Worm (Caenorhabditis elegans) whole organism, late embryonic: ENCODE measurements around the gene acl-5.

Experiments
- C38D4.7 ChIP-seq: fragments of 200-800 bp; sonication (Bioruptor generic); optimal IDR thresholded peaks from 2 replicates; lab custom pipeline; 2018; ENCODE audit warnings: mild to moderate bottlenecking, missing genetic modification characterization, moderate library complexity, missing compliant biosample characterization
- F13H6.1 ChIP-seq: sonication (generic microtip); optimal IDR thresholded peaks from 2 replicates; lab custom pipeline; 2016; ENCODE audit warnings: missing genetic modification characterization, missing compliant biosample characterization
- K09A11.1 ChIP-seq: sonication (generic microtip); optimal IDR thresholded peaks from 2 replicates; lab custom pipeline; 2017; ENCODE audit warnings: antibody characterized with exemption, mild to moderate bottlenecking, missing genetic modification characterization, missing compliant biosample characterization; ENCODE audit not compliant: insufficient read depth
- ama-1 ChIP-seq: fragments of 150-350 bp; optimal IDR thresholded peaks from 2 replicates; lab custom pipeline; 2014
- ceh-2 ChIP-seq: sonication (generic microtip); optimal IDR thresholded peaks from 2 replicates; lab custom pipeline; 2016; ENCODE audit warnings: missing genotype, missing genetic modification characterization, missing compliant biosample characterization
- ceh-22 ChIP-seq: sonication (generic microtip); optimal IDR thresholded peaks from 2 replicates; lab custom pipeline; 2017; ENCODE audit warnings: missing biosample characterization, missing genetic modification characterization
- ceh-30 ChIP-seq: fragments of 150-350 bp; optimal IDR thresholded peaks from 2 replicates; lab custom pipeline; 2014; ENCODE audit warnings: missing biosample characterization, missing genetic modification characterization
- ceh-31 ChIP-seq: sonication (generic microtip); optimal IDR thresholded peaks from 2 replicates; lab custom pipeline; 2016; ENCODE audit warnings: missing genetic modification characterization, missing compliant biosample characterization
- ceh-45 ChIP-seq: fragments of 200-800 bp; sonication (Bioruptor generic); IDR thresholded peaks from 2 replicates; pipeline ENCODE4 v1.3.6; 2022; ENCODE audit warnings: missing genetic modification reagents, missing genetic modification characterization, missing compliant biosample characterization
- ceh-48 ChIP-seq: sonication (generic microtip); optimal IDR thresholded peaks from 2 replicates; lab custom pipeline; 2016; ENCODE audit warnings: missing genetic modification characterization, inconsistent platforms, missing compliant biosample characterization
- ceh-6 ChIP-seq: fragments of 200-800 bp; sonication (Bioruptor generic); optimal IDR thresholded peaks from 2 replicates; lab custom pipeline; 2018; ENCODE audit warnings: mild to moderate bottlenecking, missing genetic modification characterization, missing compliant biosample characterization
- dmd-4 ChIP-seq: sonication (generic microtip); optimal IDR thresholded peaks from 2 replicates; lab custom pipeline; 2016; ENCODE audit warnings: borderline replicate concordance, missing genetic modification characterization, missing compliant biosample characterization
- elt-4 ChIP-seq: sonication (generic microtip); optimal IDR thresholded peaks from 2 replicates; lab custom pipeline; 2016; ENCODE audit warnings: missing genetic modification characterization, missing compliant biosample characterization
- ets-4 ChIP-seq: sonication (generic microtip); optimal IDR thresholded peaks from 2 replicates; lab custom pipeline; 2016; ENCODE audit warnings: missing genetic modification characterization, missing compliant biosample characterization
- eyg-1 ChIP-seq: sonication (generic microtip); optimal IDR thresholded peaks from 2 replicates; lab custom pipeline; 2016; ENCODE audit warnings: missing genotype, missing genetic modification characterization, missing compliant biosample characterization
- fkh-6 ChIP-seq: sonication (generic microtip); optimal IDR thresholded peaks from 2 replicates; lab custom pipeline; 2016; ENCODE audit warnings: missing genetic modification characterization, missing compliant biosample characterization
- hlh-13 ChIP-seq: fragments of 200-800 bp; sonication (Bioruptor generic); optimal IDR thresholded peaks from 2 replicates; lab custom pipeline; 2018; ENCODE audit warnings: mild to moderate bottlenecking, missing genetic modification characterization, missing compliant biosample characterization
- hlh-15 ChIP-seq: sonication (generic microtip); optimal IDR thresholded peaks from 2 replicates; lab custom pipeline; 2016; ENCODE audit warnings: missing genetic modification characterization, missing compliant biosample characterization
- hlh-8 ChIP-seq: sonication (generic microtip); optimal IDR thresholded peaks from 2 replicates; lab custom pipeline; 2016; ENCODE audit warnings: missing genotype, missing genetic modification characterization, missing compliant biosample characterization
- odd-2 ChIP-seq: sonication (generic microtip); optimal IDR thresholded peaks from 2 replicates; lab custom pipeline; 2017; ENCODE audit warnings: antibody characterized with exemption, mild to moderate bottlenecking, missing genetic modification characterization, missing compliant biosample characterization
- pag-3 ChIP-seq: sonication (generic microtip); optimal IDR thresholded peaks from 2 replicates; lab custom pipeline; 2016; ENCODE audit warnings: missing compliant biosample characterization, missing genetic modification characterization, borderline replicate concordance
- pros-1 ChIP-seq: fragments of 150-350 bp; optimal IDR thresholded peaks from 2 replicates; lab custom pipeline; 2014; ENCODE audit warnings: missing biosample characterization, missing genetic modification reagents, missing genetic modification characterization
- ref-2 ChIP-seq: sonication (generic microtip); optimal IDR thresholded peaks from 2 replicates; lab custom pipeline; 2016; ENCODE audit warnings: missing genetic modification characterization, missing compliant biosample characterization
- rnt-1 ChIP-seq: sonication (generic microtip); optimal IDR thresholded peaks from 2 replicates; lab custom pipeline; 2016; ENCODE audit warnings: missing genetic modification characterization, missing compliant biosample characterization
- sdc-2 ChIP-seq: sonication (generic microtip); optimal IDR thresholded peaks from 2 replicates; lab custom pipeline; 2016; ENCODE audit warnings: missing genotype, missing genetic modification characterization, missing compliant biosample characterization
- sox-4 ChIP-seq: sonication (generic microtip); optimal IDR thresholded peaks from 2 replicates; lab custom pipeline; 2017; ENCODE audit warnings: mild to moderate bottlenecking, missing genetic modification characterization, inconsistent platforms, missing compliant biosample characterization
- ttx-3 ChIP-seq: sonication (generic microtip); optimal IDR thresholded peaks from 2 replicates; lab custom pipeline; 2016; ENCODE audit warnings: missing genetic modification reagents, missing genetic modification characterization, missing compliant biosample characterization
- unc-3 ChIP-seq, 2 experiments: fragments of 200-800 bp in 1 of 2; sonication (Bioruptor generic) in 1 of 2; sonication (generic microtip) in 1 of 2; conservative IDR thresholded peaks in 1 of 2; optimal IDR thresholded peaks in 1 of 2; 2 replicates each; pipeline versions ENCODE4 v1.3.6 to Lab custom; 2016 to 2022; ENCODE audit warnings: missing compliant biosample characterization in 2 of 2, missing genetic modification characterization in 2 of 2, missing genetic modification reagents in 1 of 2
- unc-42 ChIP-seq: sonication (generic microtip); optimal IDR thresholded peaks from 2 replicates; lab custom pipeline; 2016; ENCODE audit warnings: missing genotype, missing genetic modification characterization, missing compliant biosample characterization
- zip-5 ChIP-seq: sonication (generic microtip); optimal IDR thresholded peaks from 2 replicates; lab custom pipeline; 2016; ENCODE audit warnings: missing genetic modification characterization, missing compliant biosample characterization
- ztf-16 ChIP-seq: sonication (generic microtip); optimal IDR thresholded peaks from 2 replicates; lab custom pipeline; 2017; ENCODE audit warnings: missing genetic modification characterization, missing compliant biosample characterization

The acl-5 gene

ce11 chrX:10285634-10286033, 41.6 kb downstream of the acl-5 start, which contains the start of gene npr-6:
npr-6 (minus strand) TSS chrX:10285734.
- TF ChIP-seq sox-4 (tag; lab: Kevin White, UChicago) (no peak), dmd-4 (tag; lab: Kevin White, UChicago) (no peak), ceh-2 (tag; lab: Kevin White, UChicago) (no peak), fkh-6 (no peak)

DNA sequence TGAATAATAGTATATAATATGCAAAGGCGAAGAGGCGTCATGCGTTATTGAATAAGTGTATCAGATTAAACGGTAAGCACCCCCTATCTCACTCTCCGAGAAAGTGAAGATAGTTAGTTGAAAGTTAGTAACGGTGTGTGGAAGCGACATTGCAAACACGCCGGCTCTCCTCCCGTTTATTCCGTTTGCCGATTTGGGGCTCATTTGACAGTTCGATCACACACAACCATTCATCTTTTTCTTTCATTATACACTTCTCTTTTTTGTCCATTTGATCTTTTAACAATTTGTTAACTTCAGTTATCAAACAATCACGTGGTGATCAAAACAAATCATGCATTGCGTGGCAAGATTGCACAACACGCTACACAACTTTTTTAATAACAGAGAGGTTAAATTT, 48.0 kb downstream of the acl-5 start, which contains the start of gene slc-9B.1:
slc-9B.1 (plus strand) TSS at position 301 of the 400 bp plus-strand sequence.
- TF ChIP-seq K09A11.1 (tag; lab: Kevin White, UChicago) = no peak
- no peak for TF ChIP-seq ama-1 (lab: Kevin White, UChicago)
- TF ChIP-seq ceh-45 (GFP tag; lab: Robert Waterston, UW) = no peak
- no peak for TF ChIP-seq sdc-2 (tag; lab: Kevin White, UChicago)
- no peak for TF ChIP-seq ets-4
- no peak for TF ChIP-seq ceh-22 (tag; lab: Kevin White, UChicago)
- TF ChIP-seq ztf-16 = no peak
- TF ChIP-seq rnt-1 = no peak
- TF ChIP-seq ceh-48 (tag; lab: Kevin White, UChicago) = no peak
- TF ChIP-seq elt-4 (tag; lab: Kevin White, UChicago) = no peak

DNA sequence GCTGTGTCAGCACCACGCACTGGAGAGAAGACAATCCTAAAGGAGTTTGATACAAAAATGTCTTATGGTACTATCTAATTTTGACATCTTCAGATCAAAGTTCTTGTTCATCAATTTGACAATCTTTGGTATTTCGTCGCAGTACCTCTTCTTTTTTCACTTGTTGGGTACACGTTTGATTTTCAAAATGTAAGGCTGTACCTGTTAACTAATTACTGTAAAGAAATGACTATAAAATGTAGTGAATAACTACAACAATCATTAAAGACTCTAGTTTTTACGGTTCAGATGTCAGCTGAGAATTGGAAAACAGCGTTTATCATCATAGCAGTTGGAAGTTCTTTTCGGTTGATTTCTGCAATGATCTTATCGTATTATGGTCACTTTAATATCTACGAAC, 50.1 kb downstream of the acl-5 start:
- TF ChIP-seq ref-2 (tag; lab: Kevin White, UChicago) (no peak), ets-4 (no peak), zip-5 (tag; lab: Kevin White, UChicago) (no peak), ttx-3 (tag; lab: Kevin White, UChicago) (no peak), unc-3 (GFP tag; conservative IDR thresholded peaks at IDR 0.05; lab: Robert Waterston, UW) (no peak), unc-3 (tag; optimal IDR thresholded peaks at IDR 0.05; lab: Kevin White, UChicago) (no peak), eyg-1 (no peak), F13H6.1 (tag; lab: Kevin White, UChicago) (no peak), hlh-15 (tag; lab: Kevin White, UChicago) (no peak), pros-1 (tag; lab: Kevin White, UChicago) (no peak), ceh-31 (no peak), ceh-6 (no peak), ceh-45 (GFP tag; lab: Robert Waterston, UW) (no peak)
- TF ChIP-seq, all 69 proteins: peak for 0

DNA sequence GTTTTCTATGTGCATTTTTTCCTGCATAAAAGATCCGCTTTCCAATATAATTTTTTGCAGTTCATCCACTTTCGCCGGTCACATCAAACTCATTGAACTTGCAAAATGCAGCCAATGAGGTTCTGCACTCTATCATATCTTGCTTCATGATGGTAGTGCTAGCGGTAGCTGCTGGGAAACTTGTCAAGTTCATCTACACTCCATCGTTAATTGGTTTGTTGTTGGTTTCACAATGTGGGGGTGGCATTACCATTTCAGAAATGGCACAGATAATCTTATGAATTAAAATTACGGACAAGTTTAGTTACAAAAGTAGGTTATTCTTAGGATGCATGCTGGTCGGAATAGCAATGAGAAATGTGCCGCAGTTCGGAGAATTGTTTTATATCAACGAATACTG, 52.8 kb downstream of the acl-5 start:
- no peak for TF ChIP-seq hlh-13 (GFP tag; lab: Kevin White, UChicago)
- TF ChIP-seq ref-2 (tag; lab: Kevin White, UChicago) = no peak
- TF ChIP-seq unc-42 (tag; lab: Kevin White, UChicago) = no peak
- no peak for TF ChIP-seq zip-5 (tag; lab: Kevin White, UChicago)
- no peak for TF ChIP-seq ceh-45 (GFP tag; lab: Robert Waterston, UW)
- TF ChIP-seq hlh-8 (tag; lab: Kevin White, UChicago) = no peak
- no peak for TF ChIP-seq ama-1 (lab: Kevin White, UChicago)
- no peak for TF ChIP-seq C38D4.7 (GFP tag; lab: Kevin White, UChicago)
- no peak for TF ChIP-seq odd-2 (tag; lab: Kevin White, UChicago)
- TF ChIP-seq unc-3 (GFP tag; conservative IDR thresholded peaks at IDR 0.05; lab: Robert Waterston, UW) = no peak
- TF ChIP-seq unc-3 (tag; optimal IDR thresholded peaks at IDR 0.05; lab: Kevin White, UChicago) = no peak
- TF ChIP-seq F13H6.1 (tag; lab: Kevin White, UChicago) = no peak
- TF ChIP-seq ceh-30 (tag; lab: Kevin White, UChicago) = no peak
- TF ChIP-seq pag-3 (tag; lab: Kevin White, UChicago) = no peak
